Fruit fly (Drosophila melanogaster): ENCODE measurements around the gene CG34434.

Gene CG34434

DNA sequence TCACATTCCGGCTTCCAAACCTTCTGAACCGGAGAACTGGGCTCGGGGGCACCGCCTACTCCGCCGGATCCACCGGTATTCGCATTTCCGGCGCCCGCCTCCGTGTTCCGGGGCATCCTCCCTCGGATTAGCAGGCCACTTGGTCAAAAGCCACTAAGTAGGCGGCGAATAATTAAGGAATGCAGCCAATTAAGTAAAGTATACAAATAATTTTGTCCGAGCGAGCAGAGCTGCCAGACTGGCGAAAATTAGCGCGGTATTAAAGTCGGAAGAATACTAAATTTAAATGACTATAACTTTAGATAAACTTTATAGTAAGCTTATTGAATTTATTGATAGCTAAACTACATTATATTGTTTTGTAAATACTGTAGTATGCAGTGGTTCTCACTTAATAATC lies 2.4 kb upstream of the CG34434 start, which contains the start of gene RhoGAP5A:
TSS of gene RhoGAP5A (minus strand) at position 245 of the 400 bp plus-strand sequence.
- TF ChIP-seq CTCF (optimal IDR thresholded peaks at IDR 0.05): no peak
- TF ChIP-seq CG8478 (optimal IDR thresholded peaks at IDR 0.05): no peak

DNA sequence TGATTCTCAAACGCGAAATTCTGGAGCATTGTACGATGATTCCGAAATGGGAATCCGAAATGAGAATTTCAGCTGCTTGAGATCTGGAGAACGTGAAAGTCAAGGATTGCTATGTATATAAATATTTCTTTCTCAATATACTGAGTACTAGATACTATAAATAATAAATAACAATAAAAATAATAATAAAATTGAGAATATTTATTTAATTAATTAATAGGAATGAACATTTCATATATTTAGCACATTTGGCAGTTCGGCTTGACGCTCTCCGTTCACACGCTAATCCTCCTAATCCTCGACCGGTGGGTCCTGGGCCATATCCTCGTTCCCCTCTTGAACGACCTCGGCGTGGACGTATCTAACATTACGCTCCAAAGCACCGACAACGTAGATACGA lies 1.8 kb downstream of the CG34434 start, which contains the start of gene CG34435:
TSS of gene CG34435 (minus strand) at position 101 of the 400 bp plus-strand sequence.
- TF ChIP-seq CG8478 (optimal IDR thresholded peaks at IDR 0.05) (no peak), CTCF (optimal IDR thresholded peaks at IDR 0.05) (no peak)

DNA sequence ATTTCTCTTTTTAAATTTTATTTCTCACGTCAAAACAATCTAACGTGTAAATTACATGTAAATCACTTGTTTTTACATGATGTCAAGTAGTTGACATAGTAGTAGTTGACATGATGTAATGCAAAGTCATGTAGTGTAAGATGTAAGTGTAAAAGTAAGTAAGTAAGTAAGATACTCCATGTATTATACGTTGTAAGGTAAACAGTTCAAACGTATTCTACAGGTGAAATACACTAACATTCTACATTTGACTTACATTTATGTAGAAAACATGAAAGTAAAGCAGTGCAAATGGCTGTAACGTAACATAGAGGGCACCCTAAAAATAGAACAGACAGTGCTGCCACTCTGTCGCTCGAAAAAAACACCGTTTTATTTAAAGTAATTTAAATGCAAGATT lies 3.2 kb downstream of the CG34434 start:
- peak; percentile 90 to 95 for TF ChIP-seq CTCF (optimal IDR thresholded peaks at IDR 0.05)
- TF ChIP-seq CG8478 (optimal IDR thresholded peaks at IDR 0.05): no peak

- TF ChIP-seq CTCF (optimal IDR thresholded peaks at IDR 0.05) (no peak), CG8478 (optimal IDR thresholded peaks at IDR 0.05) (no peak)
Observed at dm6 chrX:5608472-5608871, 7.7 kb downstream of the CG34434 start.

DNA sequence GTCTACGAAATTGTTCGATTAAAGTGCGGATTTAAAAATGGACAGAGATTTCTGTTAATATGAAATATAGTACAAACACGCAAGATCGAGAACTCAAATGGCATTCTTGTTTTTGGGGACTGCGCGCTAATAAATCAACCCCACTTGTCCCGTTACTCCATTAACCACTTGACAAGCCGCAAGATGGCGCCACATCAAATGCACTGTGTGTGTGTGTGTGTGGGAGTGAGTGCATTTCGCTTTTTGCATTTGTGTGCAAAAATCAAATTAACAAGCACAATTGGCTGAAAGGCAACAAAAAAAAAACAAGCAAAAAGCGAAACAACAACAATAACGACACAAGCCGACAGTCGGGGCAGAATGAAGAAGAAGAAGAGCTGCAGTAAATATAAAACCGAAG lies 8.5 kb downstream of the CG34434 start:
- TF ChIP-seq CTCF (optimal IDR thresholded peaks at IDR 0.05) (peak; percentile 71 to 77), CG8478 (optimal IDR thresholded peaks at IDR 0.05) (no peak)

DNA sequence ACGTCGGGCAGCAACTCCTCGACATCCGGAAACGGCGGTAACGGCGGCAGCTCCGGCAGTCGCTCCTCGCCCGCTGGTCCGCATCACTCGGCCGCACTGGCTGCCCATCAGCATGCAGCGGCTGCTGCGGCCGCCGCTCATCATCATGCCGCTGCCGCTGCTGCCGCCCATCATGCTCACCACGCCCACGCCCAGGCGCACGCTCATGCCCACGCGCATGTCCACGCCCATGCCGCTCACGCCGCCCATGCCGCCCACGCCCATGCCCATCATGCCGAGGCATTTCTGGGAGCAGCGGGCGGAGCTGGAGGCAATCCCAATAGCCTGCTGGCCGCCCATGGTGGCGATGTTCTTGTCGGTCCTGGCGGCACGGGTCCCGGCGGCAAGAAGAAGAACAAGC lies 9.8 kb downstream of the CG34434 start:
- TF ChIP-seq CTCF (optimal IDR thresholded peaks at IDR 0.05): no peak
- no peak for TF ChIP-seq CG8478 (optimal IDR thresholded peaks at IDR 0.05)

DNA sequence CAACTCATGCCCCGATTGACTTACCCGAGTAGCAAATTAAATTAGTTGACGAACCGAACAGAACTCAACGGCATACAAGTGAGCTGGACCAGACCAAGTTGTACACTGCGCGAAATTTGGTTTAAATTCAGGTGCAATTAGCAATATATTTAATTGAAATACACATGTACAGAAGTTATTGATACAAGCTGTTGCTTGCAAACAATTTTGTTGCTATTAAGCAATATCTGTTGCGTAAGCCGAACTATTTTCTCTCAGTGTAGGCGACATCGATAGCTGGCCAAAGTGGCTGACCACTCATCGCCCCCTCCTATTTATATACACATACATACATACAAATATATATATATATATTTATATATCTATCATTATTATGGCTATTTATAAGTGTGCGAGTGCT lies 12.0 kb downstream of the CG34434 start:
- no peak for TF ChIP-seq CTCF (optimal IDR thresholded peaks at IDR 0.05)
- TF ChIP-seq CG8478 (optimal IDR thresholded peaks at IDR 0.05): no peak

dm6 chrX:5603009-5603408 lies 13.2 kb downstream of the CG34434 start:
- TF ChIP-seq CG8478 (optimal IDR thresholded peaks at IDR 0.05) (no peak), CTCF (optimal IDR thresholded peaks at IDR 0.05) (no peak)

dm6 chrX:5602308-5602707 lies 13.9 kb downstream of the CG34434 start:
- TF ChIP-seq CTCF (optimal IDR thresholded peaks at IDR 0.05) (no peak), CG8478 (optimal IDR thresholded peaks at IDR 0.05) (no peak)

- TF ChIP-seq CTCF (optimal IDR thresholded peaks at IDR 0.05) (no peak), CG8478 (optimal IDR thresholded peaks at IDR 0.05) (no peak)
Observed at dm6 chrX:5596554-5596953, 19.6 kb downstream of the CG34434 start.

DNA sequence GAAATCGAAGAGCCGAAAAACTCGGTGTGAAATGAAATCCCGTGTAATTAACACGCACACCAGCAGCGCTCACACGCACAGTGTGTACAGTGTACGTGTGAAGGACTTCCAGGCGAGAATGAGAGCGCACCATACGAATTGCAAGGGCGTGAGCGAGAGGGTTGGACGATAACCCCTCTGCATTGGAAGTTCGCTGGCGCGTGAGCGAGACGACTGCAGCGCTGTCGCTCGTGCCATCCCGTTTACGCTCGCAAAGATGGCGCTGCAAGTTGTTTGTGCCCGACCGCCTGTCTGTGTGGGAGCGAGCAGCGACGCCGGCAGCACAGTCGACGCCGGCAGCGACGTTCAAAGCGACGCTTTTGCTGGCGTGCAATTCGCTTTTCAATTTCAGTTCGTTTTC lies 22.3 kb downstream of the CG34434 start, which contains the start of gene Vsx1:
TSS of gene Vsx1 (plus strand) at position 388 of the 400 bp plus-strand sequence.
- TF ChIP-seq CTCF (optimal IDR thresholded peaks at IDR 0.05) (peak; percentile 53 to 77), CG8478 (optimal IDR thresholded peaks at IDR 0.05) (no peak)

DNA sequence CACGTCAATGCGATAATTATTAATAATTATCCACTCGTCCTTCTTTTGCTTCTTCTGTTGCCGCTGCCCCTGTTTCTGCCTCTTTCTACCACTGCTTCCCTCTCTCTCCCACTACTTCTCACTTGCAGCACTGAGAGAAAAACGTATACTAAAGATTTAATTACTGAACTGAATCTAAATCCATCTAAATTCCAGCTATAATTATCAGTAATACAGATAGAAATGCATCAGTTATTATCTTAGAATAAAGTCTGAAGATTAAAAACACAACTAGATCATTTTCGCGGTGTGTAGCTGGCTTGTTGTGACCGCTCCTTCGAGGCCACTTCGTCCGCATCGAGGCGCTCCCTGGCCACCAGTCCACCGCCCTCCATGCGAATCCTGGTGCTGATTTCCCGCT lies 26.2 kb downstream of the CG34434 start:
- TF ChIP-seq CG8478 (optimal IDR thresholded peaks at IDR 0.05): no peak
- no peak for TF ChIP-seq CTCF (optimal IDR thresholded peaks at IDR 0.05)

dm6 chrX:5588454-5588853 lies 27.7 kb downstream of the CG34434 start:
- TF ChIP-seq CTCF (optimal IDR thresholded peaks at IDR 0.05) (peak; percentile 54 to 74), CG8478 (optimal IDR thresholded peaks at IDR 0.05) (no peak)

DNA sequence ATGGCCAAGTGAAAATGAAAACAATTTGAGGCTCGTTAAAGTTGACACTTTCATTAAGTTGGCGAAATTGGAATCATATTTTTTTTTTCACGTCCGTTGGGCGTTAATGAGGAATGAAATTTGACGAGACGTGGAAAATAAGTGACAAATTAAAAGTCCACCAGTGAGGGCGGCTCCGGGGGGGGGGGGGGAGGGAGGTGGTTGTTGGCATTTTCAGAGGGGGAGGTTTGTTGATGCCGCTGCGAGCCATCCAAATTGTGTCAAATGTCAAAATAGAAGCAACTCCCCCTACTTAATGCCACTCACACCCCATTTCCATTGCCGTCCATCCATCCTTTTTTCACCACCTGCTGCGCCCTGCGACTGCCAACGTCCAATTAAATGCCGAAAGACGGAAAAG lies 29.1 kb downstream of the CG34434 start:
- no peak for TF ChIP-seq CG8478 (optimal IDR thresholded peaks at IDR 0.05)
- TF ChIP-seq CTCF (optimal IDR thresholded peaks at IDR 0.05): no peak

dm6 chrX:5579484-5579883 lies 36.7 kb downstream of the CG34434 start:
- peak; percentile 51 to 54 for TF ChIP-seq CTCF (optimal IDR thresholded peaks at IDR 0.05)
- no peak for TF ChIP-seq CG8478 (optimal IDR thresholded peaks at IDR 0.05)
